Fruit fly (Drosophila melanogaster) whole organism, embryonic: ENCODE data around the gene msd1.

ENCODE experiments used
- CG11456 ChIP-seq: fragments of 200-800 bp; sonication (Bioruptor generic); IDR thresholded peaks from 3 replicates; pipeline ENCODE4 v1.3.6; 2022; ENCODE audit warnings: missing biosample characterization, missing genetic modification characterization
- CG11560 ChIP-seq: fragments of 200-800 bp; sonication (Bioruptor generic); IDR thresholded peaks from 3 replicates; pipeline ENCODE4 v1.3.6; 2022; ENCODE audit warnings: missing biosample characterization, missing genetic modification characterization
- CG12391 ChIP-seq: fragments of 200-800 bp; sonication (Bioruptor generic); optimal IDR thresholded peaks from 3 replicates; lab custom pipeline; 2018; ENCODE audit warnings: missing biosample characterization, mild to moderate bottlenecking, missing genetic modification characterization, moderate library complexity
- CG14710 ChIP-seq: fragments of 200-800 bp; sonication (Bioruptor generic); optimal IDR thresholded peaks from 3 replicates; lab custom pipeline; 2019; ENCODE audit warnings: missing biosample characterization, mild to moderate bottlenecking, missing genetic modification characterization, moderate library complexity
- CG15479 ChIP-seq: fragments of 200-800 bp; sonication (Bioruptor generic); optimal IDR thresholded peaks from 3 replicates; lab custom pipeline; 2019; ENCODE audit warnings: missing biosample characterization, mild to moderate bottlenecking, missing genetic modification characterization, moderate library complexity
- CG16779 ChIP-seq: fragments of 200-800 bp; sonication (Bioruptor generic); IDR thresholded peaks from 2 replicates; pipeline ENCODE4 v1.3.6; 2022; ENCODE audit warnings: missing biosample characterization, missing genetic modification characterization
- CG17186 ChIP-seq: fragments of 200-800 bp; sonication (Bioruptor generic); optimal IDR thresholded peaks from 3 replicates; lab custom pipeline; 2017; ENCODE audit warnings: missing biosample characterization, missing genetic modification reagents, missing genetic modification characterization
- CG17359 ChIP-seq: fragments of 200-800 bp; sonication (Bioruptor generic); optimal IDR thresholded peaks from 3 replicates; lab custom pipeline; 2018; ENCODE audit warnings: missing biosample characterization, mild to moderate bottlenecking, missing genetic modification characterization, moderate library complexity
- CG17385 ChIP-seq: fragments of 200-800 bp; sonication (Bioruptor generic); optimal IDR thresholded peaks from 3 replicates; lab custom pipeline; 2018; ENCODE audit warnings: missing biosample characterization, mild to moderate bottlenecking, missing genetic modification characterization
- CG30020 ChIP-seq: fragments of 200-800 bp; optimal IDR thresholded peaks from 2 replicates; lab custom pipeline; 2019; ENCODE audit warnings: missing biosample characterization, mild to moderate bottlenecking, missing genetic modification characterization, moderate library complexity
- CG3995 ChIP-seq: fragments of 200-800 bp; sonication (Bioruptor generic); optimal IDR thresholded peaks from 3 replicates; lab custom pipeline; 2016; ENCODE audit warnings: missing biosample characterization, missing genetic modification characterization
- CG4617 ChIP-seq: fragments of 200-800 bp; sonication (Bioruptor generic); optimal IDR thresholded peaks from 3 replicates; lab custom pipeline; 2016; ENCODE audit warnings: missing biosample characterization, missing genetic modification characterization, borderline replicate concordance
- CG6654 ChIP-seq: fragments of 200-800 bp; sonication (Bioruptor generic); optimal IDR thresholded peaks from 2 replicates; lab custom pipeline; 2017; ENCODE audit warnings: missing biosample characterization, mild to moderate bottlenecking, missing genetic modification characterization
- CG9797 ChIP-seq: fragments of 200-800 bp; sonication (Bioruptor generic); optimal IDR thresholded peaks from 3 replicates; lab custom pipeline; 2018; ENCODE audit warnings: missing biosample characterization, mild to moderate bottlenecking, missing genetic modification characterization
- Dref ChIP-seq: fragments of 200-800 bp; sonication (Bioruptor generic); IDR thresholded peaks from 2 replicates; pipeline ENCODE4 v1.3.6; 2022; ENCODE audit warnings: missing biosample characterization, missing genetic modification characterization
- E2f1 ChIP-seq: fragments of 200-800 bp; sonication (Bioruptor generic); IDR thresholded peaks from 2 replicates; pipeline ENCODE4 v1.3.6; 2022; ENCODE audit warnings: missing biosample characterization, missing genetic modification characterization
- E2f2 ChIP-seq: fragments of 200-800 bp; sonication (Bioruptor generic); IDR thresholded peaks from 2 replicates; pipeline ENCODE4 v1.3.6; 2022; ENCODE audit warnings: missing biosample characterization, missing genetic modification characterization
- HLH4C ChIP-seq: fragments of 200-800 bp; sonication (Bioruptor generic); IDR thresholded peaks from 3 replicates; pipeline ENCODE4 v1.3.6; 2022; ENCODE audit warnings: missing biosample characterization, missing genetic modification characterization; ENCODE audit not compliant: partially characterized antibody
- Lhr ChIP-seq: fragments of 200-800 bp; sonication (Bioruptor generic); optimal IDR thresholded peaks from 3 replicates; lab custom pipeline; 2017; ENCODE audit warnings: mild to moderate bottlenecking, missing biosample characterization, missing genetic modification reagents, missing genetic modification characterization
- Lim3 ChIP-seq: fragments of 200-800 bp; sonication (Bioruptor generic); IDR thresholded peaks from 2 replicates; pipeline ENCODE4 v1.3.6; 2022; ENCODE audit warnings: missing biosample characterization, missing genetic modification characterization
- MBD-R2 ChIP-seq: fragments of 200-800 bp; sonication (Bioruptor generic); IDR thresholded peaks from 2 replicates; pipeline ENCODE4 v1.3.6; 2022; ENCODE audit warnings: missing biosample characterization, missing genetic modification characterization
- MESR4 ChIP-seq: fragments of 200-800 bp; sonication (Bioruptor generic); optimal IDR thresholded peaks from 2 replicates; lab custom pipeline; 2018; ENCODE audit warnings: missing biosample characterization, mild to moderate bottlenecking, missing genetic modification characterization, moderate library complexity
- Meics ChIP-seq: fragments of 200-800 bp; sonication (Bioruptor generic); optimal IDR thresholded peaks from 2 replicates; lab custom pipeline; 2017; ENCODE audit warnings: missing biosample characterization, mild to moderate bottlenecking, missing genetic modification characterization
- Myb ChIP-seq: fragments of 200-800 bp; sonication (Bioruptor generic); optimal IDR thresholded peaks from 2 replicates; lab custom pipeline; 2016; ENCODE audit warnings: missing biosample characterization, missing genetic modification characterization
- Nf-YC ChIP-seq: fragments of 200-800 bp; optimal IDR thresholded peaks from 3 replicates; lab custom pipeline; 2019; ENCODE audit warnings: missing biosample characterization, mild to moderate bottlenecking, missing genetic modification characterization, moderate library complexity
- Ravus ChIP-seq: fragments of 200-800 bp; sonication (Bioruptor generic); IDR thresholded peaks from 2 replicates; pipeline ENCODE4 v1.3.6; 2022; ENCODE audit warnings: missing biosample characterization, missing genetic modification characterization
- fd64A ChIP-seq: fragments of 200-800 bp; sonication (Bioruptor generic); optimal IDR thresholded peaks from 3 replicates; lab custom pipeline; 2018; ENCODE audit warnings: missing biosample characterization, mild to moderate bottlenecking, missing genetic modification characterization
- hkb ChIP-seq, 2 experiments: fragments of 200-800 bp in 1 of 2; fragments of >200 bp in 1 of 2; sonication (Bioruptor generic) in 1 of 2; IDR thresholded peaks in 1 of 2; optimal IDR thresholded peaks in 1 of 2; 2 replicates each; pipeline versions ENCODE4 v1.3.6 to Lab custom; 2017 to 2022; ENCODE audit warnings: missing biosample characterization in 1 of 2, missing genetic modification characterization in 1 of 2
- nmo ChIP-seq: fragments of 200-800 bp; sonication (Bioruptor generic); optimal IDR thresholded peaks from 2 replicates; lab custom pipeline; 2018; ENCODE audit warnings: missing biosample characterization, mild to moderate bottlenecking, missing genetic modification characterization, moderate library complexity
- phol ChIP-seq: fragments of 200-800 bp; sonication (Bioruptor generic); optimal IDR thresholded peaks from 3 replicates; lab custom pipeline; 2018; ENCODE audit warnings: missing biosample characterization, mild to moderate bottlenecking, missing genetic modification characterization, moderate library complexity
- pnt ChIP-seq: fragments of 200-800 bp; sonication (Bioruptor generic); optimal IDR thresholded peaks from 3 replicates; lab custom pipeline; 2016; ENCODE audit warnings: missing biosample characterization, missing genetic modification characterization
- pzg ChIP-seq: fragments of 200-800 bp; sonication (Bioruptor generic); optimal IDR thresholded peaks from 3 replicates; lab custom pipeline; 2018; ENCODE audit warnings: missing biosample characterization, mild to moderate bottlenecking, missing genetic modification characterization, moderate library complexity
- row ChIP-seq: fragments of 200-800 bp; sonication (Bioruptor generic); IDR thresholded peaks from 3 replicates; pipeline ENCODE4 v1.3.6; 2022; ENCODE audit warnings: missing biosample characterization, missing genetic modification characterization
- run ChIP-seq: fragments of 200-800 bp; sonication (Bioruptor generic); optimal IDR thresholded peaks from 3 replicates; lab custom pipeline; 2018; ENCODE audit warnings: missing biosample characterization, mild to moderate bottlenecking, missing genetic modification characterization
- slbo ChIP-seq: fragments of 200-800 bp; sonication (Bioruptor generic); IDR thresholded peaks from 2 replicates; pipeline ENCODE4 v1.3.6; 2022; ENCODE audit warnings: missing biosample characterization, missing genetic modification characterization
- sr ChIP-seq: fragments of 200-800 bp; sonication (Bioruptor generic); IDR thresholded peaks from 3 replicates; pipeline ENCODE4 v1.3.6; 2022; ENCODE audit warnings: missing biosample characterization, missing genetic modification characterization
- stwl ChIP-seq: fragments of 200-800 bp; sonication (Bioruptor generic); optimal IDR thresholded peaks from 3 replicates; lab custom pipeline; 2018; ENCODE audit warnings: missing biosample characterization, mild to moderate bottlenecking, missing genetic modification characterization, moderate library complexity
- trem ChIP-seq: fragments of 200-800 bp; optimal IDR thresholded peaks from 3 replicates; lab custom pipeline; 2019; ENCODE audit warnings: missing biosample characterization, mild to moderate bottlenecking, missing genetic modification characterization, moderate library complexity
- tx ChIP-seq: fragments of 200-800 bp; sonication (Bioruptor generic); optimal IDR thresholded peaks from 2 replicates; lab custom pipeline; 2016; ENCODE audit warnings: missing biosample characterization, missing genetic modification characterization
- unc-4 ChIP-seq: fragments of 200-800 bp; sonication (Bioruptor generic); IDR thresholded peaks from 2 replicates; pipeline ENCODE4 v1.3.6; 2022; ENCODE audit warnings: missing biosample characterization, missing genetic modification characterization; ENCODE audit not compliant: partially characterized antibody
- vnd ChIP-seq: fragments of 200-800 bp; sonication (Bioruptor generic); IDR thresholded peaks from 3 replicates; pipeline ENCODE4 v1.3.6; 2022; ENCODE audit warnings: missing biosample characterization, missing genetic modification characterization; ENCODE audit not compliant: partially characterized antibody

msd1 gene

DNA sequence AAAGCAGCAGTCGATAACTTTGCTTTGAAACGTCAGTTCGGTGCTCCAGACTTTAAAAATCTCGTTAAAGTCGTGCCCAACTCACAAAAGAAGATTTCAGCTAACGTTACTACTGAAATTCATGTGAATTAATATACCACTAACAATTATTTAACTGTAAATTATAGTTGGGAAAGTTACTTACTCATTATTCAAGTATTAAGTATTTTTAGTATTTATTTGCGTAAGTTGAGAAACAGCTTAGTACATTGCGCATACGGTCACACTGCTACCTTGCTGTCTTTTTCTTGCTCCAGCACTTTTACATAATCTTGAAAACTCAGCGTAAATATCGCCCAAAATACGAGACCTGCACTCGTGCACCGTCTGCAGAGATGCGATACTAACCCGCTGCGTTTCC is 1.8 kb upstream of the msd1 start, which contains the start of gene ND-ACP (continued):
- TF ChIP-seq CG12391 (tag; lab: Kevin White, UChicago) (peak; percentile 2), vnd (0 out of 3 replicates have a peak, but pooled peaks have one; percentile 24), Myb (GFP tag; lab: Kevin White, UChicago) (peak; percentile 23), CG17359 (no peak), CG17385 (GFP tag; lab: Kevin White, UChicago) (no peak), CG6654 (GFP tag; lab: Kevin White, UChicago) (no peak), sr (GFP tag; lab: Robert Waterston, UW) (no peak), CG9797 (GFP tag; lab: Kevin White, UChicago) (peak; percentile 89), MESR4 (GFP tag; lab: Kevin White, UChicago) (peak; percentile 93), CG15479 (GFP tag; lab: Kevin White, UChicago) (peak; percentile 51), E2f1 (GFP tag; lab: Robert Waterston, UW) (no peak), phol (tag; lab: Kevin White, UChicago) (peak; percentile 23), CG16779 (GFP tag; lab: Robert Waterston, UW) (no peak), CG11456 (GFP tag; lab: Robert Waterston, UW) (no peak), fd64A (GFP tag; lab: Kevin White, UChicago) (no peak), CG14710 (tag; lab: Kevin White, UChicago) (peak; percentile 66), slbo (0 out of 2 replicates have a peak, but pooled peaks have one; percentile 3), E2f2 (peak; percentile 91), trem (tag; lab: Kevin White, UChicago) (peak; percentile 72), HLH4C (GFP tag; lab: Robert Waterston, UW) (peak; percentile 34; the same call in 1 of the 3 replicates), nmo (peak; percentile 15), Lhr (GFP tag; lab: Kevin White, UChicago) (peak; percentile 37), row (GFP tag; lab: Robert Waterston, UW) (peak; percentile 10; the same call in 1 of the 3 replicates), CG17186 (GFP tag; lab: Kevin White, UChicago) (peak; percentile 53), Meics (GFP tag; lab: Kevin White, UChicago) (no peak), Dref (GFP tag; lab: Robert Waterston, UW) (peak; percentile 56), hkb (optimal IDR thresholded peaks at IDR 0.05; lab: Kevin White, UChicago) (peak; percentile 18), hkb (GFP tag; IDR thresholded peaks at IDR 0.05; lab: Robert Waterston, UW) (no peak), pzg (GFP tag; lab: Kevin White, UChicago) (peak; percentile 74), tx (GFP tag; lab: Kevin White, UChicago) (no peak), CG4617 (GFP tag; lab: Kevin White, UChicago) (peak; percentile 28), MBD-R2 (GFP tag; lab: Robert Waterston, UW) (peak; percentile 35; the same call in 1 of the 2 replicates), Ravus (no peak), CG3995 (GFP tag; lab: Kevin White, UChicago) (peak; percentile 56), unc-4 (GFP tag; lab: Robert Waterston, UW) (peak; percentile 21; the same call in 1 of the 2 replicates), pnt (GFP tag; lab: Kevin White, UChicago) (no peak), run (tag; lab: Kevin White, UChicago) (no peak), Nf-YC (tag; lab: Kevin White, UChicago) (peak; percentile 24), CG11560 (peak; percentile 97), Lim3 (GFP tag; lab: Robert Waterston, UW) (no peak), stwl (peak; percentile 56), CG30020 (peak; percentile 32)
